Fruit fly (Drosophila melanogaster): ENCODE data around the gene Kots.

Gene Kots

DNA sequence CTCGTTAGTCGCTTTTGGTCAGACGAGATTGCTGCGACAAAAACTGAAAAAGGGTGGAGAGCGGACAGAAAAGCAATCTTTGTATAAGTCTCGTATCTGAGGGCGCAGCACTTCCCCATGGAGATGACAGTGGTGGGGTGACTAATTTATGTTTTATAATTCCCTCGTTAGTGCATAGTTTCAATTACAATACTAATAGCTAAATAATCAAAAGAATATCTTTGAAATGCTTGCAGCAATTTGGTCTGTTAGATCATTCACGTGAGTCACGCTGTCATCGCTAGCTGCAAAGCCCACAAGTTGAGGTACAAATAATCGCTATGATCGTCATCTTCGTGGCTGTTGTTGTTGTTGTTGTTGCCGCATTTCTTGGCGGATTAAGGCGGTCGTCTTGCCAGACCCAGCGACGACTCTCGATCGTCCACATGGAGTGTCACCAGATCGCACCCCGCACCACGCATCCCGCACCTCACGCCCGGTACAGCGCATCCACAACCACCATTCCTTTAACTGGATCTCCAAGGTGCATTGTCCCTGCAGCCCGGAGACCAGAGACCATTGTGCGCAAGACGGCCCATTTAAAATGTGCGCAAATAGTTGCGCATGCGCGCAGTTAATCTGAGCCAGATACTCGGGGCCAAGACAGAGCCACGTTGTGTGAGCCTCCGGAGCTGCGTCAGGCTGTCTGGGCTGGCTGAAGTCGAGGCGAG is 42.0 kb downstream of the Kots start (continued):
- TF ChIP-seq CG5245 (GFP tag; optimal IDR thresholded peaks at IDR 0.05) (peak; percentile 19), Xbp1 (GFP tag; optimal IDR thresholded peaks at IDR 0.05) (no peak), CG11723 (GFP tag; optimal IDR thresholded peaks at IDR 0.05) (no peak), CG7271 (tag; optimal IDR thresholded peaks at IDR 0.05) (no peak), ro (GFP tag; IDR thresholded peaks at IDR 0.05) (no peak), row (GFP tag; IDR thresholded peaks at IDR 0.05) (peak; percentile 44), TFAM (GFP tag; optimal IDR thresholded peaks at IDR 0.05) (no peak), CG8359 (GFP tag; optimal IDR thresholded peaks at IDR 0.05; ENCODE audit: borderline replicate concordance) (no peak), Side (GFP tag; optimal IDR thresholded peaks at IDR 0.05) (no peak), Dbx (GFP tag; IDR thresholded peaks at IDR 0.05) (no peak), CG31365 (tag; optimal IDR thresholded peaks at IDR 0.05) (no peak), scrt (GFP tag; optimal IDR thresholded peaks at IDR 0.05) (no peak), CG11456 (GFP tag; IDR thresholded peaks at IDR 0.05) (0 out of 3 replicates have a peak, but pooled peaks have one; percentile 21), bab2 (GFP tag; optimal IDR thresholded peaks at IDR 0.05) (no peak), grau (tag; optimal IDR thresholded peaks at IDR 0.05) (peak; percentile 29), MBD-R2 (GFP tag; IDR thresholded peaks at IDR 0.05) (no peak), CG12155 (GFP tag; optimal IDR thresholded peaks at IDR 0.05) (no peak), CG9817 (tag; optimal IDR thresholded peaks at IDR 0.05) (no peak), CG18619 (GFP tag; optimal IDR thresholded peaks at IDR 0.05) (no peak), CG15269 (tag; optimal IDR thresholded peaks at IDR 0.05) (no peak), pb (GFP tag; optimal IDR thresholded peaks at IDR 0.05) (no peak), CG16813 (GFP tag; IDR thresholded peaks at IDR 0.05; ENCODE audit: partially characterized antibody) (0 out of 3 replicates have a peak, but pooled peaks have one; percentile 21), Sox100B (GFP tag; optimal IDR thresholded peaks at IDR 0.05) (peak; percentile 45), oc (tag; optimal IDR thresholded peaks at IDR 0.05) (peak; percentile 63), Optix (GFP tag; IDR thresholded peaks at IDR 0.05) (0 out of 3 replicates have a peak, but pooled peaks have one; percentile 28), CG12219 (GFP tag; optimal IDR thresholded peaks at IDR 0.05) (no peak), Vsx1 (GFP tag; optimal IDR thresholded peaks at IDR 0.05) (no peak), phol (tag; optimal IDR thresholded peaks at IDR 0.05) (peak; percentile 25), CG10565 (GFP tag; optimal IDR thresholded peaks at IDR 0.05) (no peak), HLHmδ (GFP tag; optimal IDR thresholded peaks at IDR 0.05) (no peak), CG4617 (GFP tag; optimal IDR thresholded peaks at IDR 0.05; ENCODE audit: borderline replicate concordance) (no peak), CG13424 (tag; optimal IDR thresholded peaks at IDR 0.05) (peak; percentile 15), CG7963 (GFP tag; IDR thresholded peaks at IDR 0.05; ENCODE audit: partially characterized antibody) (no peak), CG7928 (GFP tag; optimal IDR thresholded peaks at IDR 0.05) (no peak), chinmo (GFP tag; IDR thresholded peaks at IDR 0.05; ENCODE audit: partially characterized antibody) (no peak), Mes4 (GFP tag; optimal IDR thresholded peaks at IDR 0.05) (no peak), shn (GFP tag; optimal IDR thresholded peaks at IDR 0.05) (no peak), CG10543 (GFP tag; optimal IDR thresholded peaks at IDR 0.05) (no peak), Dfd (GFP tag; optimal IDR thresholded peaks at IDR 0.05) (no peak), zf30C (GFP tag; optimal IDR thresholded peaks at IDR 0.05) (no peak), bcd (GFP tag; optimal IDR thresholded peaks at IDR 0.05) (no peak), CG18764 (GFP tag; optimal IDR thresholded peaks at IDR 0.05) (no peak), vvl (GFP tag; IDR thresholded peaks at IDR 0.05) (peak; percentile 75), nerfin-2 (GFP tag; IDR thresholded peaks at IDR 0.05; ENCODE audit: partially characterized antibody) (no peak), Asciz (GFP tag; optimal IDR thresholded peaks at IDR 0.05) (peak; percentile 34), CG11093 (GFP tag; IDR thresholded peaks at IDR 0.05) (no peak), CG2116 (GFP tag; optimal IDR thresholded peaks at IDR 0.05) (no peak), CG6683 (GFP tag; optimal IDR thresholded peaks at IDR 0.05) (no peak), CG12744 (GFP tag; optimal IDR thresholded peaks at IDR 0.05) (no peak)
